Fruit fly (Drosophila melanogaster) ovary, adult (tissue): Measurements from ENCODE around the gene Tim8.

Experiments used
- CG17801 ChIP-seq: fragments of 200-800 bp; optimal IDR thresholded peaks from 2 replicates; lab custom pipeline; 2019; ENCODE audit warnings: missing biosample characterization, mild to moderate bottlenecking, missing genetic modification characterization, moderate library complexity; ENCODE audit not compliant: partially characterized antibody

Tim8 gene

dm6 chrX:11350505-11351327 is 17.5 kb upstream of the Tim8 start, which contains the start of gene CG1737:
Gene CG1737, plus strand, starts transcription at chrX:11350608.
- TF ChIP-seq CG17801 (GFP tag; lab: Kevin White, UChicago): peak; percentile 6

dm6 chrX:11351351-11351750 is 16.9 kb upstream of the Tim8 start:
- TF ChIP-seq CG17801 (GFP tag; lab: Kevin White, UChicago): peak; percentile 94

dm6 chrX:11355708-11356174 is 12.5 kb upstream of the Tim8 start, which contains the start of gene dsh:
Gene dsh, plus strand, starts transcription at chrX:11355881.
- TF ChIP-seq CG17801 (GFP tag; lab: Kevin White, UChicago): no peak

dm6 chrX:11356648-11357047 is 11.6 kb upstream of the Tim8 start:
- TF ChIP-seq CG17801 (GFP tag; lab: Kevin White, UChicago): no peak

- TF ChIP-seq CG17801 (GFP tag; lab: Kevin White, UChicago): peak; percentile 68
These were observed 9.2 kb upstream of the Tim8 start, which contains the start of gene Pa1 for dm6 chrX:11359081-11359481. Gene Pa1, plus strand, starts transcription at chrX:11359236.

- TF ChIP-seq CG17801 (GFP tag; lab: Kevin White, UChicago): no peak
These were observed 1.1 kb downstream of the Tim8 start, which contains the start of gene dlg1 for dm6 chrX:11369374-11369773. Gene dlg1, plus strand, starts transcription at chrX:11369665.

- TF ChIP-seq CG17801 (GFP tag; lab: Kevin White, UChicago): no peak
These were observed 2.5 kb downstream of the Tim8 start for dm6 chrX:11370792-11371191.

- no peak for TF ChIP-seq CG17801 (GFP tag; lab: Kevin White, UChicago)
These were observed 3.4 kb downstream of the Tim8 start for dm6 chrX:11371613-11372012.

- peak; percentile 94 for TF ChIP-seq CG17801 (GFP tag; lab: Kevin White, UChicago)
These were observed 4.8 kb downstream of the Tim8 start for dm6 chrX:11372764-11373712.

dm6 chrX:11374320-11374719 is 6.1 kb downstream of the Tim8 start:
- no peak for TF ChIP-seq CG17801 (GFP tag; lab: Kevin White, UChicago)

- TF ChIP-seq CG17801 (GFP tag; lab: Kevin White, UChicago): no peak
These were observed 10.1 kb downstream of the Tim8 start for dm6 chrX:11378388-11378787.

- TF ChIP-seq CG17801 (GFP tag; lab: Kevin White, UChicago): peak; percentile 48
These were observed 10.9 kb downstream of the Tim8 start for dm6 chrX:11379139-11379538.

dm6 chrX:11379747-11380146 is 11.5 kb downstream of the Tim8 start:
- no peak for TF ChIP-seq CG17801 (GFP tag; lab: Kevin White, UChicago)

- no peak for TF ChIP-seq CG17801 (GFP tag; lab: Kevin White, UChicago)
These were observed 14.3 kb downstream of the Tim8 start for dm6 chrX:11382588-11382987.

- no peak for TF ChIP-seq CG17801 (GFP tag; lab: Kevin White, UChicago)
These were observed 15.3 kb downstream of the Tim8 start for dm6 chrX:11383530-11383929.
